Fruit fly (Drosophila melanogaster) whole organism, embryonic: ENCODE measurements around the gene CG46462.

Experiments
- Abd-B ChIP-seq: fragments of 200-800 bp; sonication (Bioruptor generic); optimal IDR thresholded peaks from 2 replicates; lab custom pipeline; 2018; ENCODE audit warnings: missing biosample characterization, mild to moderate bottlenecking, missing genetic modification characterization, moderate library complexity
- Asciz ChIP-seq: fragments of 200-800 bp; sonication (Bioruptor generic); optimal IDR thresholded peaks from 2 replicates; lab custom pipeline; 2017; ENCODE audit warnings: missing biosample characterization, mild to moderate bottlenecking, missing genetic modification characterization, missing genetic modification reagents
- Atf3 ChIP-seq: fragments of 200-800 bp; sonication (Bioruptor generic); optimal IDR thresholded peaks from 3 replicates; lab custom pipeline; 2016; ENCODE audit warnings: missing biosample characterization, missing genetic modification characterization
- CG11696 ChIP-seq: fragments of 200-800 bp; sonication (Bioruptor generic); IDR thresholded peaks from 2 replicates; pipeline ENCODE4 v1.3.6; 2022; ENCODE audit warnings: missing biosample characterization, missing genetic modification characterization
- CG15269 ChIP-seq: fragments of 200-800 bp; sonication (Bioruptor generic); optimal IDR thresholded peaks from 2 replicates; lab custom pipeline; 2018; ENCODE audit warnings: missing biosample characterization, mild to moderate bottlenecking, missing genetic modification characterization, moderate library complexity
- CG15479 ChIP-seq: fragments of 200-800 bp; sonication (Bioruptor generic); optimal IDR thresholded peaks from 3 replicates; lab custom pipeline; 2019; ENCODE audit warnings: missing biosample characterization, mild to moderate bottlenecking, missing genetic modification characterization, moderate library complexity
- CG2120 ChIP-seq: fragments of 200-800 bp; sonication (Bioruptor generic); optimal IDR thresholded peaks from 3 replicates; lab custom pipeline; 2016; ENCODE audit warnings: missing biosample characterization, missing genetic modification characterization
- CG3847 ChIP-seq: fragments of 200-800 bp; sonication (Bioruptor generic); IDR thresholded peaks from 2 replicates; pipeline ENCODE4 v1.3.6; 2022; ENCODE audit warnings: missing biosample characterization, missing genetic modification characterization
- CG4360 ChIP-seq: fragments of 200-800 bp; sonication (Bioruptor generic); IDR thresholded peaks from 2 replicates; pipeline ENCODE4 v1.3.6; 2022; ENCODE audit warnings: missing biosample characterization, missing genetic modification characterization
- CG4404 ChIP-seq: fragments of 200-800 bp; sonication (Bioruptor generic); IDR thresholded peaks from 2 replicates; pipeline ENCODE4 v1.3.6; 2022; ENCODE audit warnings: missing biosample characterization, missing genetic modification characterization
- CG6689 ChIP-seq: fragments of 200-800 bp; sonication (Bioruptor generic); IDR thresholded peaks from 2 replicates; pipeline ENCODE4 v1.3.6; 2022; ENCODE audit warnings: missing biosample characterization, missing genetic modification characterization
- CG7786 ChIP-seq: fragments of 200-800 bp; sonication (Bioruptor generic); optimal IDR thresholded peaks from 2 replicates; lab custom pipeline; 2016; ENCODE audit warnings: missing biosample characterization, missing genetic modification characterization
- CG8478 ChIP-seq: fragments of >200 bp; optimal IDR thresholded peaks from 2 replicates; lab custom pipeline; 2018
- CG9215 ChIP-seq: fragments of 200-800 bp; sonication (Bioruptor generic); IDR thresholded peaks from 2 replicates; pipeline ENCODE4 v1.3.6; 2022; ENCODE audit warnings: missing biosample characterization, missing genetic modification characterization
- CG9437 ChIP-seq: fragments of 200-800 bp; sonication (Bioruptor generic); optimal IDR thresholded peaks from 2 replicates; lab custom pipeline; 2018; ENCODE audit warnings: missing biosample characterization, mild to moderate bottlenecking, missing genetic modification characterization
- CG9609 ChIP-seq: fragments of 200-800 bp; sonication (Bioruptor generic); optimal IDR thresholded peaks from 3 replicates; lab custom pipeline; 2016; ENCODE audit warnings: missing biosample characterization, missing genetic modification characterization
- CG9932 ChIP-seq: fragments of 200-800 bp; sonication (Bioruptor generic); IDR thresholded peaks from 2 replicates; pipeline ENCODE4 v1.3.6; 2022; ENCODE audit warnings: missing biosample characterization, missing genetic modification characterization
- CkIIα-i1 ChIP-seq: fragments of 200-800 bp; sonication (Bioruptor generic); IDR thresholded peaks from 2 replicates; pipeline ENCODE4 v1.3.6; 2022; ENCODE audit warnings: missing biosample characterization, missing genetic modification characterization
- Drgx ChIP-seq: fragments of 200-800 bp; sonication (Bioruptor generic); IDR thresholded peaks from 2 replicates; pipeline ENCODE4 v1.3.6; 2022; ENCODE audit warnings: missing biosample characterization, missing genetic modification characterization
- E2f1 ChIP-seq: fragments of 200-800 bp; sonication (Bioruptor generic); IDR thresholded peaks from 2 replicates; pipeline ENCODE4 v1.3.6; 2022; ENCODE audit warnings: missing biosample characterization, missing genetic modification characterization
- Ets65A ChIP-seq: fragments of 200-800 bp; sonication (Bioruptor generic); peaks from one replicate; lab custom pipeline; 2016; ENCODE audit warnings: missing biosample characterization, missing genetic modification characterization
- Gug ChIP-seq: fragments of 200-800 bp; sonication (Bioruptor generic); IDR thresholded peaks from 4 replicates; pipeline ENCODE4 v1.3.6; 2022; ENCODE audit warnings: missing biosample characterization, missing genetic modification characterization
- HLH54F ChIP-seq: fragments of 200-800 bp; sonication (Bioruptor generic); optimal IDR thresholded peaks from 3 replicates; lab custom pipeline; 2016; ENCODE audit warnings: missing biosample characterization, missing genetic modification characterization
- Hr3 ChIP-seq: fragments of 200-800 bp; sonication (Bioruptor generic); optimal IDR thresholded peaks from 3 replicates; lab custom pipeline; 2016; ENCODE audit warnings: missing biosample characterization, missing genetic modification characterization
- Med ChIP-seq: fragments of 200-800 bp; sonication (Bioruptor generic); peaks from one replicate; lab custom pipeline; 2016; ENCODE audit warnings: missing biosample characterization, missing genetic modification characterization, mild to moderate bottlenecking, inconsistent platforms, moderate library complexity
- Mes4 ChIP-seq: fragments of 200-800 bp; sonication (Bioruptor generic); optimal IDR thresholded peaks from 2 replicates; lab custom pipeline; 2016; ENCODE audit warnings: missing biosample characterization, missing genetic modification characterization
- Nf-YB ChIP-seq: fragments of 200-800 bp; sonication (Bioruptor generic); optimal IDR thresholded peaks from 3 replicates; lab custom pipeline; 2019; ENCODE audit warnings: missing biosample characterization, mild to moderate bottlenecking, missing genetic modification characterization, moderate library complexity
- Pdp1 ChIP-seq, 2 experiments: fragments of 200-800 bp; sonication (Bioruptor generic); optimal IDR thresholded peaks; 3 replicates each; lab custom pipeline; 2016; ENCODE audit warnings: missing biosample characterization in 2 of 2, missing genetic modification characterization in 2 of 2, mild to moderate bottlenecking in 1 of 2, moderate library complexity in 1 of 2
- Sox102F ChIP-seq: fragments of 200-800 bp; sonication (Bioruptor generic); optimal IDR thresholded peaks from 2 replicates; lab custom pipeline; 2018; ENCODE audit warnings: missing biosample characterization, mild to moderate bottlenecking, missing genetic modification characterization, moderate library complexity
- Trl ChIP-seq, 3 experiments: fragments of >200 bp in 2 of 3; fragments of 200-800 bp in 1 of 3; sonication (Bioruptor generic) in 1 of 3; optimal IDR thresholded peaks; 2 replicates in 1 of 3; 3 replicates in 2 of 3; lab custom pipeline; 2016 to 2017; ENCODE audit warnings: missing biosample characterization in 1 of 3, missing genetic modification characterization in 1 of 3
- Xbp1 ChIP-seq: fragments of 200-800 bp; sonication (Bioruptor generic); optimal IDR thresholded peaks from 3 replicates; lab custom pipeline; 2016; ENCODE audit warnings: missing biosample characterization, mild to moderate bottlenecking, missing genetic modification characterization
- ab ChIP-seq: fragments of 200-800 bp; sonication (Bioruptor generic); optimal IDR thresholded peaks from 2 replicates; lab custom pipeline; 2016; ENCODE audit warnings: missing biosample characterization, missing genetic modification characterization
- bigmax ChIP-seq: fragments of 200-800 bp; sonication (Bioruptor generic); optimal IDR thresholded peaks from 2 replicates; lab custom pipeline; 2018; ENCODE audit warnings: missing biosample characterization, mild to moderate bottlenecking, missing genetic modification characterization
- bsh ChIP-seq, 2 experiments: fragments of 200-800 bp; sonication (Bioruptor generic); optimal IDR thresholded peaks; 2 replicates each; lab custom pipeline; 2017 to 2018; ENCODE audit warnings: mild to moderate bottlenecking in 2 of 2, missing biosample characterization in 2 of 2, missing genetic modification characterization in 2 of 2, moderate library complexity in 1 of 2
- cg ChIP-seq: fragments of 200-800 bp; sonication (Bioruptor generic); optimal IDR thresholded peaks from 3 replicates; lab custom pipeline; 2019; ENCODE audit warnings: missing biosample characterization, mild to moderate bottlenecking, missing genetic modification characterization, moderate library complexity
- dysf ChIP-seq: fragments of 200-800 bp; sonication (Bioruptor generic); IDR thresholded peaks from 3 replicates; pipeline ENCODE4 v1.3.6; 2022; ENCODE audit warnings: missing biosample characterization, missing genetic modification characterization
- grn ChIP-seq: fragments of 200-800 bp; sonication (Bioruptor generic); optimal IDR thresholded peaks from 3 replicates; lab custom pipeline; 2017; ENCODE audit warnings: missing biosample characterization, missing genetic modification characterization
- hkb ChIP-seq, 2 experiments: fragments of 200-800 bp in 1 of 2; fragments of >200 bp in 1 of 2; sonication (Bioruptor generic) in 1 of 2; IDR thresholded peaks in 1 of 2; optimal IDR thresholded peaks in 1 of 2; 2 replicates each; pipeline versions ENCODE4 v1.3.6 to Lab custom; 2017 to 2022; ENCODE audit warnings: missing biosample characterization in 1 of 2, missing genetic modification characterization in 1 of 2
- inv ChIP-seq: fragments of 200-800 bp; sonication (Bioruptor generic); IDR thresholded peaks from 2 replicates; pipeline ENCODE4 v1.3.6; 2022; ENCODE audit warnings: missing biosample characterization, missing genetic modification characterization; ENCODE audit not compliant: partially characterized antibody
- kni ChIP-seq: fragments of 200-800 bp; sonication (Bioruptor generic); optimal IDR thresholded peaks from 3 replicates; lab custom pipeline; 2017; ENCODE audit warnings: mild to moderate bottlenecking, missing biosample characterization, missing genetic modification reagents, missing genetic modification characterization
- lab ChIP-seq: fragments of 200-800 bp; sonication (Bioruptor generic); optimal IDR thresholded peaks from 3 replicates; lab custom pipeline; 2017; ENCODE audit warnings: missing biosample characterization, missing genetic modification characterization, mild to moderate bottlenecking, moderate library complexity, missing genetic modification reagents
- nau ChIP-seq: fragments of 200-800 bp; sonication (Bioruptor generic); optimal IDR thresholded peaks from 3 replicates; lab custom pipeline; 2017; ENCODE audit warnings: missing biosample characterization, mild to moderate bottlenecking, missing genetic modification characterization, missing genetic modification reagents
- otp ChIP-seq: fragments of 200-800 bp; sonication (Bioruptor generic); IDR thresholded peaks from 3 replicates; pipeline ENCODE4, ENCODE4 v1.3.6; 2022; ENCODE audit warnings: missing biosample characterization, missing genetic modification characterization
- pho ChIP-seq: fragments of 200-800 bp; sonication (Bioruptor generic); optimal IDR thresholded peaks from 2 replicates; lab custom pipeline; 2016; ENCODE audit warnings: missing biosample characterization, missing genetic modification characterization
- sd ChIP-seq: fragments of 200-800 bp; sonication (Bioruptor generic); optimal IDR thresholded peaks from 3 replicates; lab custom pipeline; 2018; ENCODE audit warnings: missing biosample characterization, mild to moderate bottlenecking, missing genetic modification characterization, moderate library complexity
- sens ChIP-seq: fragments of 200-800 bp; sonication (Bioruptor generic); peaks from one replicate; lab custom pipeline; 2016; ENCODE audit warnings: missing biosample characterization, missing genetic modification characterization
- ssp ChIP-seq: fragments of 200-800 bp; sonication (Bioruptor generic); IDR thresholded peaks from 2 replicates; pipeline ENCODE4 v1.3.6; 2022; ENCODE audit warnings: missing biosample characterization, missing genetic modification characterization
- stc ChIP-seq: fragments of 200-800 bp; sonication (Bioruptor generic); IDR thresholded peaks from 2 replicates; pipeline ENCODE4 v1.3.6; 2022; ENCODE audit warnings: missing biosample characterization, missing genetic modification characterization
- zen2 ChIP-seq: fragments of 200-800 bp; sonication (Bioruptor generic); IDR thresholded peaks from 3 replicates; pipeline ENCODE4 v1.3.6; 2022; ENCODE audit warnings: missing biosample characterization, missing genetic modification characterization; ENCODE audit not compliant: partially characterized antibody

The CG46462 gene

dm6 chr3L:19904411-19905135, 26.9 kb upstream of the CG46462 start:
- TF ChIP-seq CG15479 (GFP tag; lab: Kevin White, UChicago) (no peak), bigmax (GFP tag; lab: Kevin White, UChicago) (no peak), Asciz (GFP tag; lab: Kevin White, UChicago) (no peak), lab (peak; percentile 1), stc (GFP tag; lab: Robert Waterston, UW) (peak; percentile 36; the same call in 1 of the 2 replicates), kni (GFP tag; lab: Kevin White, UChicago) (peak; percentile 16), Sox102F (GFP tag; lab: Kevin White, UChicago) (no peak), ssp (GFP tag; lab: Robert Waterston, UW) (no peak), zen2 (GFP tag; lab: Robert Waterston, UW) (no peak), sd (tag; lab: Kevin White, UChicago) (peak; percentile 12), Mes4 (GFP tag; lab: Kevin White, UChicago) (no peak), CG9437 (GFP tag; lab: Kevin White, UChicago) (no peak), Nf-YB (GFP tag; lab: Kevin White, UChicago) (no peak), CG9932 (GFP tag; lab: Robert Waterston, UW) (no peak), Xbp1 (GFP tag; lab: Kevin White, UChicago) (no peak), CG4360 (peak; percentile 97), CG3847 (no peak), Abd-B (GFP tag; lab: Kevin White, UChicago) (no peak), cg (GFP tag; lab: Kevin White, UChicago) (peak; percentile 34), Med (GFP tag; lab: Kevin White, UChicago) (peak; percentile 47), ab (GFP tag; lab: Kevin White, UChicago) (no peak), nau (GFP tag; lab: Kevin White, UChicago) (no peak), otp (GFP tag; lab: Robert Waterston, UW) (no peak), CkIIα-i1 (GFP tag; lab: Robert Waterston, UW) (no peak), Pdp1 (GFP tag; optimal IDR thresholded peaks at IDR 0.05; lab: Kevin White, UChicago) (peak in 1 of 2 experiments; percentile 79), grn (GFP tag; lab: Kevin White, UChicago) (no peak), E2f1 (no peak)

DNA sequence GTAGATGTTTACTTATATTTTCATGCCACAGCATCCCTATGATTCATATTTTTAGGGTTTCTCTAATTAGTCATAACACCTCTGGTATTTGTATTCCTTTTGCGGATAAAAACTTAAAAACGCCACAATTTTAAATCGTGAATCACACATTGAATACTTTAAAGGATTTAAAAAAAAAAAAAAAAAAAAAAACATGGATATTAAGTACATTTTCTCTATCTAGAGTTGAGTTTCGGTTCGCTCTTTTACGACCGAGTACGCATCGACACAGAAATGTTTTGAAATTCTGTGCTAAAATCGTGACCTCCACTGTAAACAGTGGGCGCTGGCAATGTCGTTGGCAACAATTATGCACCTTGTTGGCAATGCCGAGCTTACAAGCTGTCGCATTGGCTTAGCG, 26.1 kb upstream of the CG46462 start:
- TF ChIP-seq Gug (GFP tag; lab: Robert Waterston, UW), result peak; percentile 14; the same call in 1 of the 4 replicates
- no peak for TF ChIP-seq Atf3 (GFP tag; lab: Kevin White, UChicago)
- no peak for TF ChIP-seq CG8478 (lab: Kevin White, UChicago)
- TF ChIP-seq HLH54F, result peak; percentile 17
- TF ChIP-seq pho (GFP tag; lab: Kevin White, UChicago), result peak; percentile 35
- TF ChIP-seq Ets65A (GFP tag; lab: Kevin White, UChicago), result peak; percentile 23
- TF ChIP-seq Xbp1 (GFP tag; lab: Kevin White, UChicago), result peak; percentile 40
- peak; percentile 81 for TF ChIP-seq CG11696 (GFP tag; lab: Robert Waterston, UW)
- peak in 1 of 2 experiments; percentile 21 for TF ChIP-seq bsh (GFP tag; optimal IDR thresholded peaks at IDR 0.05; lab: Kevin White, UChicago)
- TF ChIP-seq Drgx (GFP tag; lab: Robert Waterston, UW), result peak; percentile 50
- TF ChIP-seq sens (GFP tag; lab: Kevin White, UChicago), result peak; percentile 72
- TF ChIP-seq CG2120 (GFP tag; lab: Kevin White, UChicago), result peak; percentile 51
- TF ChIP-seq dysf (GFP tag; lab: Robert Waterston, UW), result 0 out of 3 replicates have a peak, but pooled peaks have one; percentile 34
- peak; percentile 7 for TF ChIP-seq CG15269
- TF ChIP-seq hkb (optimal IDR thresholded peaks at IDR 0.05; lab: Kevin White, UChicago), result no peak
- 0 out of 2 replicates have a peak, but pooled peaks have one; percentile 38 for TF ChIP-seq hkb (GFP tag; IDR thresholded peaks at IDR 0.05; lab: Robert Waterston, UW)
- peak; percentile 24; the same call in 1 of the 2 replicates for TF ChIP-seq CG6689
- TF ChIP-seq CG7786 (GFP tag; lab: Kevin White, UChicago), result peak; percentile 24
- TF ChIP-seq Hr3 (GFP tag; lab: Kevin White, UChicago), result peak; percentile 12
- no peak for TF ChIP-seq inv (GFP tag; lab: Robert Waterston, UW)
- TF ChIP-seq lab, result peak; percentile 11
- peak; percentile 58 for TF ChIP-seq CG9215 (GFP tag; lab: Robert Waterston, UW)
- TF ChIP-seq CG9609 (GFP tag; lab: Kevin White, UChicago), result peak; percentile 1
- no peak for TF ChIP-seq Trl (optimal IDR thresholded peaks at IDR 0.05; lab: Kevin White, UChicago)
- peak; percentile 4 for TF ChIP-seq Trl (GFP tag; optimal IDR thresholded peaks at IDR 0.05; lab: Kevin White, UChicago)
- TF ChIP-seq CG4404, result no peak
